Fruit fly (Drosophila melanogaster): Measurements from ENCODE around the gene Hsp60A.

The Hsp60A gene

dm6 chrX:11090161-11090560, 18.1 kb upstream of the Hsp60A start, which contains the start of gene CG2076 (continued):
- TF ChIP-seq CG2129 (GFP tag; IDR thresholded peaks at IDR 0.05; ENCODE audit: partially characterized antibody) (peak; percentile 23; the same call in 1 of the 2 replicates), CG3281 (GFP tag; optimal IDR thresholded peaks at IDR 0.05) (no peak)

dm6 chrX:11092201-11092600, 16.1 kb upstream of the Hsp60A start, which contains the start of gene CG2061:
Gene CG2061 (plus strand): TSS chrX:11092492.
- TF ChIP-seq hbn (GFP tag; IDR thresholded peaks at IDR 0.05; ENCODE audit: partially characterized antibody): peak; percentile 58
- TF ChIP-seq CG14860 (GFP tag; IDR thresholded peaks at IDR 0.05; ENCODE audit: partially characterized antibody): peak; percentile 84
- TF ChIP-seq BEAF-32 (GFP tag; optimal IDR thresholded peaks at IDR 0.05): peak; percentile 68
- no peak for TF ChIP-seq tgo (GFP tag; IDR thresholded peaks at IDR 0.05)
- TF ChIP-seq ato (GFP tag; IDR thresholded peaks at IDR 0.05; ENCODE audit: partially characterized antibody): peak; percentile 46; the same call in 1 of the 2 replicates
- TF ChIP-seq stwl (tag; optimal IDR thresholded peaks at IDR 0.05): peak; percentile 2
- TF ChIP-seq CG2875 (GFP tag; optimal IDR thresholded peaks at IDR 0.05): no peak
- peak; percentile 71 for TF ChIP-seq unc-4 (GFP tag; IDR thresholded peaks at IDR 0.05; ENCODE audit: partially characterized antibody)
- peak; percentile 71 for TF ChIP-seq nerfin-2 (GFP tag; IDR thresholded peaks at IDR 0.05; ENCODE audit: partially characterized antibody)
- no peak for TF ChIP-seq jing (GFP tag; optimal IDR thresholded peaks at IDR 0.05)
- peak; percentile 56 for TF ChIP-seq Dref (GFP tag; IDR thresholded peaks at IDR 0.05)
- TF ChIP-seq CG7963 (GFP tag; IDR thresholded peaks at IDR 0.05; ENCODE audit: partially characterized antibody): peak; percentile 52; the same call in 1 of the 3 replicates
- peak; percentile 87 for TF ChIP-seq HLH4C (GFP tag; IDR thresholded peaks at IDR 0.05; ENCODE audit: partially characterized antibody)
- TF ChIP-seq Xrp1 (GFP tag; IDR thresholded peaks at IDR 0.05): no peak
- no peak for TF ChIP-seq Sox100B (GFP tag; optimal IDR thresholded peaks at IDR 0.05)
- TF ChIP-seq D (optimal IDR thresholded peaks at IDR 0.05): no peak
- no peak for TF ChIP-seq D (GFP tag; optimal IDR thresholded peaks at IDR 0.05)
- TF ChIP-seq insv (GFP tag; optimal IDR thresholded peaks at IDR 0.05): no peak
- TF ChIP-seq Fer3 (tag; optimal IDR thresholded peaks at IDR 0.05): no peak
- TF ChIP-seq grn (GFP tag; optimal IDR thresholded peaks at IDR 0.05): no peak
- TF ChIP-seq dati (GFP tag; IDR thresholded peaks at IDR 0.05): no peak
- no peak for TF ChIP-seq MTF-1 (GFP tag; optimal IDR thresholded peaks at IDR 0.05; ENCODE audit: borderline replicate concordance)
- peak; percentile 71 for TF ChIP-seq CG2116 (GFP tag; optimal IDR thresholded peaks at IDR 0.05)
- TF ChIP-seq CG16813 (GFP tag; IDR thresholded peaks at IDR 0.05; ENCODE audit: partially characterized antibody): peak; percentile 66; the same call in 2 of the 3 replicates
- no peak for TF ChIP-seq trh (GFP tag; optimal IDR thresholded peaks at IDR 0.05)
- no peak for TF ChIP-seq zfh2 (GFP tag; optimal IDR thresholded peaks at IDR 0.05)
- peak; percentile 69; the same call in 2 of the 3 replicates for TF ChIP-seq knrl (GFP tag; IDR thresholded peaks at IDR 0.05; ENCODE audit: partially characterized antibody)
- peak; percentile 72 for TF ChIP-seq tna (GFP tag; IDR thresholded peaks at IDR 0.05; ENCODE audit: partially characterized antibody)
- TF ChIP-seq ken (GFP tag; IDR thresholded peaks at IDR 0.05): no peak
- TF ChIP-seq gsb (GFP tag; IDR thresholded peaks at IDR 0.05): no peak
- peak; percentile 56 for TF ChIP-seq Sry-δ (GFP tag; optimal IDR thresholded peaks at IDR 0.05)
- TF ChIP-seq Pdp1 (GFP tag; optimal IDR thresholded peaks at IDR 0.05): peak in 1 of 2 experiments; percentile 14
- TF ChIP-seq inv (GFP tag; IDR thresholded peaks at IDR 0.05; ENCODE audit: partially characterized antibody): peak; percentile 66
- TF ChIP-seq vnd (GFP tag; IDR thresholded peaks at IDR 0.05; ENCODE audit: partially characterized antibody): peak; percentile 68
- peak; percentile 72; the same call in 2 of the 3 replicates for TF ChIP-seq Doc3 (GFP tag; IDR thresholded peaks at IDR 0.05; ENCODE audit: partially characterized antibody)
- TF ChIP-seq CG10462 (GFP tag; optimal IDR thresholded peaks at IDR 0.05): no peak
- peak; percentile 74 for TF ChIP-seq CG34224 (GFP tag; IDR thresholded peaks at IDR 0.05; ENCODE audit: partially characterized antibody)
- TF ChIP-seq Mad (GFP tag; optimal IDR thresholded peaks at IDR 0.05): no peak
- TF ChIP-seq CG2129 (GFP tag; IDR thresholded peaks at IDR 0.05; ENCODE audit: partially characterized antibody): peak; percentile 36; the same call in 1 of the 2 replicates
- TF ChIP-seq sna (GFP tag; IDR thresholded peaks at IDR 0.05; ENCODE audit: partially characterized antibody): peak; percentile 74
- TF ChIP-seq Opbp (GFP tag; IDR thresholded peaks at IDR 0.05; ENCODE audit: partially characterized antibody): peak; percentile 52; the same call in 1 of the 3 replicates
- no peak for TF ChIP-seq sens (GFP tag)
- TF ChIP-seq CG3065 (GFP tag; optimal IDR thresholded peaks at IDR 0.05): no peak
- TF ChIP-seq Taf1 (GFP tag; IDR thresholded peaks at IDR 0.05): no peak
- TF ChIP-seq MESR4 (GFP tag; optimal IDR thresholded peaks at IDR 0.05): no peak
